Fruit fly (Drosophila melanogaster) Kc167 (cell line): Measurements from ENCODE around the gene CG12680.

ENCODE experiments used
- Myc ChIP-seq: fragments of >200 bp; optimal IDR thresholded peaks from 2 replicates; lab custom pipeline; 2017; ENCODE audit warnings: missing external identifiers
- h ChIP-seq: fragments of >200 bp; optimal IDR thresholded peaks from 3 replicates; lab custom pipeline; 2018; ENCODE audit warnings: missing external identifiers

dm6 chrX:5026024-5026623, 28.9 kb downstream of the CG12680 start:
- TF ChIP-seq h (lab: Kevin White, UChicago) (no peak), Myc (lab: Kevin White, UChicago) (no peak)
